Worm (Caenorhabditis elegans) whole organism, L1 larva: ENCODE results near the gene parn-2.

Source experiments
- lir-3 ChIP-seq: sonication (generic microtip); optimal IDR thresholded peaks from 2 replicates; lab custom pipeline; 2016; ENCODE audit warnings: mild to moderate bottlenecking, missing genetic modification characterization, moderate library complexity, missing compliant biosample characterization; ENCODE audit not compliant: poor library complexity
- nhr-76 ChIP-seq: sonication (generic microtip); optimal IDR thresholded peaks from 2 replicates; lab custom pipeline; 2017; ENCODE audit warnings: missing biosample characterization, missing genetic modification characterization
- unc-62 ChIP-seq: fragments of 150-350 bp; optimal IDR thresholded peaks from 2 replicates; lab custom pipeline; 2014; ENCODE audit warnings: missing biosample characterization, missing genetic modification reagents, missing genetic modification characterization

DNA sequence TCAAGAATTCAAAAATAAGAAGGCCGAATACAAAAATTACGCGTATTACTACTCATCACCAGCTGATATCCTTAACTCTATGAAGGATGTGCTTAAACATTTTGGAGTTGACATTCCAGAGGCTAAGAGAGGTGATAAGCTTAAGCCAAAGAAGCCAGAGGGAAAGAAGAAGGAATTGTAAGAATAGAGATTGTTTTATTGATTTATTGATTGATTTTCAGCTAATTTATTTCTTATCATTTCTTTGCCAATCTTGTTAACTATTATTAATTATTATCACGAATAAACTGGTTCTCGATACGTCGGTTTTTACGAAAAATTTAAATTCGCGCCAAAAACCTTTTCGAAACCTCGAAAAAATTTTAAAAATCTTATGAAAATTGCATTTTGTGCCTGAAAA, 14.6 kb downstream of the parn-2 start:
- no peak for TF ChIP-seq nhr-76 (tag; lab: Kevin White, UChicago)
- TF ChIP-seq lir-3 (tag; lab: Kevin White, UChicago), result no peak
- no peak for TF ChIP-seq unc-62 (GFP tag; lab: Kevin White, UChicago)
